ENCODE assay signal across 2 fruit fly cellular contexts in the genomic region with DNA sequence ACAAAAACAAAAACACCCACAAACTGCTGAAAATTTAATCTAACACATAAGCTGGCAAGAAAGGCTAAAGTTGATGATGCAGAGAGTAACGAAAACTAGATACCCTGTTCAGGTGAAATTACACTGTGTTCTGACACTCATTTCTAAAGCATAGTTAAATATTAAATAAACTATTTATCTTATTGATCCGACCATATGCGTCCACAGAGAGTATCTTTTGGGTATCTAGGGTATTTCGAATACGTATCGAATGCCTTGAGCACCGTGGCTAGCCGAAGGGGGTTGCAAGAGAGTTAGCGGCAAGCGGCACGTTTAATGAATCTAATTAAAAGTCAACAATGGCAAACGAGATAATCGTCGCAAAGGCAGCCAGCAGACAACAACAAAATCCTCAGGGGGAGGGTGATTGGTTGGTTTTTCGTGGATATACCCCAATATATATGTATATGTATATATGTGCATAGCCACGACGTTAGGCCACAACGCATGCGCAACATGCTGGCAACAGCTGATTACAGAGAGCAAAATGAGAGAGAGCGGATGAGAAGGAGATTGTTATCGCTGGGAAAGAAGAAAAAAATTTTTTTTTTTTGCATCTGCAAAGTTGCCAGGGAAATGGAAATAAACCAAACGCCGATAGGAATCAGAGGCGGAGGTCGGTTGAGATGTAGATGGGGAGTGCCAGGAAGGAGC.
TF ChIP-seq lines count a peak whose summit lies in the region.

No protein-coding gene starts in this region.

TF ChIP-seq in whole organism, embryonic, 481 proteins besides CTCF, POLR2A, EP300 and RAD21 (continued from another document and continues in another):
- TF ChIP-seq CG31224 (GFP tag; IDR thresholded peaks at IDR 0.05; lab: Robert Waterston, UW) (peak; percentile 62), Doc3 (GFP tag; IDR thresholded peaks at IDR 0.05; lab: Robert Waterston, UW; ENCODE audit: partially characterized antibody) (no peak), NK7.1 (GFP tag; optimal IDR thresholded peaks at IDR 0.05; lab: Kevin White, UChicago) (no peak), fu2 (GFP tag; optimal IDR thresholded peaks at IDR 0.05; lab: Kevin White, UChicago) (no peak), CG18599 (GFP tag; optimal IDR thresholded peaks at IDR 0.05; lab: Kevin White, UChicago) (peak; percentile 81), CG17328 (GFP tag; IDR thresholded peaks at IDR 0.05; lab: Robert Waterston, UW) (peak; percentile 84), CG1647 (GFP tag; optimal IDR thresholded peaks at IDR 0.05; lab: Kevin White, UChicago) (peak; percentile 61), croc (GFP tag; conservative IDR thresholded peaks at IDR 0.05; lab: Robert Waterston, UW) (peak; percentile 81), CG11093 (GFP tag; IDR thresholded peaks at IDR 0.05; lab: Robert Waterston, UW) (peak; percentile 75; the same call in 2 of the 3 replicates), eve (GFP tag; optimal IDR thresholded peaks at IDR 0.05; lab: Kevin White, UChicago) (peak in 1 of 2 experiments; percentile 87), CG31388 (GFP tag; optimal IDR thresholded peaks at IDR 0.05; lab: Kevin White, UChicago) (no peak), D19A (tag; optimal IDR thresholded peaks at IDR 0.05; lab: Kevin White, UChicago) (peak; percentile 75), Hr78 (GFP tag; optimal IDR thresholded peaks at IDR 0.05; lab: Kevin White, UChicago) (peak in 1 of 2 experiments; percentile 33), fd3F (GFP tag; optimal IDR thresholded peaks at IDR 0.05; lab: Kevin White, UChicago) (no peak), schlank (tag; optimal IDR thresholded peaks at IDR 0.05; lab: Kevin White, UChicago) (no peak), CG13775 (GFP tag; optimal IDR thresholded peaks at IDR 0.05; lab: Kevin White, UChicago) (peak; percentile 47), lov (optimal IDR thresholded peaks at IDR 0.05; lab: Kevin White, UChicago) (no peak), lov (GFP tag; IDR thresholded peaks at IDR 0.05; lab: Robert Waterston, UW) (peak; percentile 88), gsb-n (tag; optimal IDR thresholded peaks at IDR 0.05; lab: Kevin White, UChicago) (peak; percentile 82), Mad (GFP tag; optimal IDR thresholded peaks at IDR 0.05; lab: Kevin White, UChicago) (peak; percentile 18), CG6683 (GFP tag; optimal IDR thresholded peaks at IDR 0.05; lab: Kevin White, UChicago) (peak; percentile 32), Nf-YA (GFP tag; IDR thresholded peaks at IDR 0.05; lab: Robert Waterston, UW) (peak; percentile 44), ac (GFP tag; optimal IDR thresholded peaks at IDR 0.05; lab: Kevin White, UChicago) (peak; percentile 36), phol (tag; optimal IDR thresholded peaks at IDR 0.05; lab: Kevin White, UChicago) (peak; percentile 88), Bdp1 (GFP tag; optimal IDR thresholded peaks at IDR 0.05; lab: Kevin White, UChicago) (peak; percentile 16), Fer3 (tag; optimal IDR thresholded peaks at IDR 0.05; lab: Kevin White, UChicago) (peak; percentile 75), gcm (GFP tag; optimal IDR thresholded peaks at IDR 0.05; lab: Kevin White, UChicago) (peak; percentile 67), fd102C (GFP tag; optimal IDR thresholded peaks at IDR 0.05; lab: Kevin White, UChicago) (peak; percentile 63), CG10209 (GFP tag; optimal IDR thresholded peaks at IDR 0.05; lab: Kevin White, UChicago) (peak; percentile 75), CG4854 (GFP tag; optimal IDR thresholded peaks at IDR 0.05; lab: Kevin White, UChicago) (no peak), BEAF-32 (GFP tag; optimal IDR thresholded peaks at IDR 0.05; lab: Kevin White, UChicago) (no peak), CG4617 (GFP tag; optimal IDR thresholded peaks at IDR 0.05; lab: Kevin White, UChicago; ENCODE audit: borderline replicate concordance) (peak; percentile 7), CG2678 (tag; optimal IDR thresholded peaks at IDR 0.05; lab: Kevin White, UChicago) (peak; percentile 87), zfh1 (GFP tag; IDR thresholded peaks at IDR 0.05; lab: Robert Waterston, UW) (peak; percentile 92), CG11696 (GFP tag; IDR thresholded peaks at IDR 0.05; lab: Robert Waterston, UW) (peak; percentile 53; the same call in 1 of the 2 replicates), CG12744 (GFP tag; optimal IDR thresholded peaks at IDR 0.05; lab: Kevin White, UChicago) (peak; percentile 52), CG12155 (GFP tag; optimal IDR thresholded peaks at IDR 0.05; lab: Kevin White, UChicago) (peak; percentile 47), CG13123 (GFP tag; optimal IDR thresholded peaks at IDR 0.05; lab: Kevin White, UChicago) (peak; percentile 66), gcm2 (GFP tag; optimal IDR thresholded peaks at IDR 0.05; lab: Kevin White, UChicago) (no peak), Lhr (GFP tag; optimal IDR thresholded peaks at IDR 0.05; lab: Kevin White, UChicago) (peak; percentile 32), Ravus (GFP tag; IDR thresholded peaks at IDR 0.05; lab: Robert Waterston, UW) (peak; percentile 28), NfI (GFP tag; optimal IDR thresholded peaks at IDR 0.05; lab: Kevin White, UChicago) (peak; percentile 19), pb (GFP tag; optimal IDR thresholded peaks at IDR 0.05; lab: Kevin White, UChicago) (no peak), Lpt (GFP tag; optimal IDR thresholded peaks at IDR 0.05; lab: Kevin White, UChicago) (no peak), D (optimal IDR thresholded peaks at IDR 0.05; lab: Kevin White, UChicago) (no peak), D (GFP tag; optimal IDR thresholded peaks at IDR 0.05; lab: Kevin White, UChicago) (peak; percentile 82), CG2129 (GFP tag; IDR thresholded peaks at IDR 0.05; lab: Robert Waterston, UW; ENCODE audit: partially characterized antibody) (no peak), Abd-B (GFP tag; optimal IDR thresholded peaks at IDR 0.05; lab: Kevin White, UChicago) (peak; percentile 61), CG10654 (GFP tag; optimal IDR thresholded peaks at IDR 0.05; lab: Kevin White, UChicago) (peak; percentile 45), CG1024 (GFP tag; IDR thresholded peaks at IDR 0.05; lab: Robert Waterston, UW) (peak; percentile 58), tap (tag; optimal IDR thresholded peaks at IDR 0.05; lab: Kevin White, UChicago) (peak; percentile 80), CG3995 (GFP tag; optimal IDR thresholded peaks at IDR 0.05; lab: Kevin White, UChicago) (no peak), jumu (GFP tag; optimal IDR thresholded peaks at IDR 0.05; lab: Kevin White, UChicago) (peak; percentile 48), lab (GFP tag; optimal IDR thresholded peaks at IDR 0.05; lab: Kevin White, UChicago) (peak; percentile 87), knrl (GFP tag; IDR thresholded peaks at IDR 0.05; lab: Robert Waterston, UW; ENCODE audit: partially characterized antibody) (no peak), CG2875 (GFP tag; optimal IDR thresholded peaks at IDR 0.05; lab: Kevin White, UChicago) (peak; percentile 65), CG31441 (GFP tag; IDR thresholded peaks at IDR 0.05; lab: Robert Waterston, UW) (peak; percentile 79), CG16779 (GFP tag; IDR thresholded peaks at IDR 0.05; lab: Robert Waterston, UW) (no peak), klu (GFP tag; IDR thresholded peaks at IDR 0.05; lab: Robert Waterston, UW) (no peak; the same call in 1 of the 2 replicates), Sox100B (GFP tag; optimal IDR thresholded peaks at IDR 0.05; lab: Kevin White, UChicago) (peak; percentile 56), chn (GFP tag; optimal IDR thresholded peaks at IDR 0.05; lab: Kevin White, UChicago) (peak; percentile 76)

TF ChIP-seq in whole organism, prepupa, 60 proteins besides CTCF, POLR2A, EP300 and RAD21 (continued from another document):
- TF ChIP-seq OdsH (GFP tag; optimal IDR thresholded peaks at IDR 0.05; lab: Kevin White, UChicago) (peak; percentile 15), CG32006 (GFP tag; optimal IDR thresholded peaks at IDR 0.05; lab: Kevin White, UChicago) (peak; percentile 35), ss (GFP tag; optimal IDR thresholded peaks at IDR 0.05; lab: Kevin White, UChicago) (no peak), CG8119 (GFP tag; IDR thresholded peaks at IDR 0.05; lab: Robert Waterston, UW) (peak; percentile 57), fkh (GFP tag; optimal IDR thresholded peaks at IDR 0.05; lab: Kevin White, UChicago) (peak; percentile 34), spab (GFP tag; optimal IDR thresholded peaks at IDR 0.05; lab: Kevin White, UChicago) (no peak), cyc (GFP tag; optimal IDR thresholded peaks at IDR 0.05; lab: Kevin White, UChicago) (no peak), CG1621 (tag; optimal IDR thresholded peaks at IDR 0.05; lab: Kevin White, UChicago) (no peak), CG3032 (tag; optimal IDR thresholded peaks at IDR 0.05; lab: Kevin White, UChicago) (no peak), CG10669 (GFP tag; optimal IDR thresholded peaks at IDR 0.05; lab: Kevin White, UChicago) (no peak), Eip78C (GFP tag; lab: Kevin White, UChicago) (peak; percentile 43), Eip75B (GFP tag; optimal IDR thresholded peaks at IDR 0.05; lab: Kevin White, UChicago) (no peak), CG15336 (GFP tag; IDR thresholded peaks at IDR 0.05; lab: Robert Waterston, UW) (peak; percentile 13; the same call in 1 of the 2 replicates), esn (GFP tag; optimal IDR thresholded peaks at IDR 0.05; lab: Kevin White, UChicago) (no peak), Sox15 (GFP tag; optimal IDR thresholded peaks at IDR 0.05; lab: Kevin White, UChicago) (no peak), salr (GFP tag; optimal IDR thresholded peaks at IDR 0.05; lab: Kevin White, UChicago) (no peak), Ets21C (GFP tag; optimal IDR thresholded peaks at IDR 0.05; lab: Kevin White, UChicago) (no peak), CG16779 (tag; optimal IDR thresholded peaks at IDR 0.05; lab: Kevin White, UChicago) (no peak), dsx (GFP tag; optimal IDR thresholded peaks at IDR 0.05; lab: Kevin White, UChicago; ENCODE audit: poor library complexity, severe bottlenecking) (no peak), CG9139 (GFP tag; optimal IDR thresholded peaks at IDR 0.05; lab: Kevin White, UChicago) (no peak), CG6854 (GFP tag; optimal IDR thresholded peaks at IDR 0.05; lab: Kevin White, UChicago) (no peak), Blimp-1 (GFP tag; optimal IDR thresholded peaks at IDR 0.05; lab: Kevin White, UChicago) (no peak), CG7368 (GFP tag; optimal IDR thresholded peaks at IDR 0.05; lab: Kevin White, UChicago) (peak; percentile 19), Met (GFP tag; optimal IDR thresholded peaks at IDR 0.05; lab: Kevin White, UChicago) (no peak), Sox14 (GFP tag; optimal IDR thresholded peaks at IDR 0.05; lab: Kevin White, UChicago) (no peak), Lpt (GFP tag; optimal IDR thresholded peaks at IDR 0.05; lab: Kevin White, UChicago) (no peak), lz (GFP tag; optimal IDR thresholded peaks at IDR 0.05; lab: Kevin White, UChicago) (no peak), CG8632 (GFP tag; optimal IDR thresholded peaks at IDR 0.05; lab: Kevin White, UChicago) (no peak), CG6163 (GFP tag; IDR thresholded peaks at IDR 0.05; lab: Robert Waterston, UW) (peak; percentile 30; the same call in 2 of the 3 replicates), svp (GFP tag; lab: Kevin White, UChicago) (peak; percentile 42), CG31627 (GFP tag; optimal IDR thresholded peaks at IDR 0.05; lab: Kevin White, UChicago) (no peak), net (GFP tag; optimal IDR thresholded peaks at IDR 0.05; lab: Kevin White, UChicago) (no peak), Eip93F (GFP tag; optimal IDR thresholded peaks at IDR 0.05; lab: Kevin White, UChicago) (no peak), Ets96B (tag; optimal IDR thresholded peaks at IDR 0.05; lab: Kevin White, UChicago) (no peak), pdm3 (GFP tag; optimal IDR thresholded peaks at IDR 0.05; lab: Kevin White, UChicago) (peak; percentile 22), CG11902 (GFP tag; optimal IDR thresholded peaks at IDR 0.05; lab: Kevin White, UChicago) (no peak)
